Fruit fly (Drosophila melanogaster): ENCODE results near the gene CG44195.

- TF ChIP-seq CTCF (optimal IDR thresholded peaks at IDR 0.05) (no peak), CG8478 (optimal IDR thresholded peaks at IDR 0.05) (no peak)
These were observed 61.8 kb downstream of the CG44195 start for dm6 chr3L:7633619-7634018.
